Fruit fly (Drosophila melanogaster): ENCODE results near the gene CG6179.
A peak's percentile ranks its signal among the peaks of the same experiment; 100 is the strongest.

CG6179 gene

DNA sequence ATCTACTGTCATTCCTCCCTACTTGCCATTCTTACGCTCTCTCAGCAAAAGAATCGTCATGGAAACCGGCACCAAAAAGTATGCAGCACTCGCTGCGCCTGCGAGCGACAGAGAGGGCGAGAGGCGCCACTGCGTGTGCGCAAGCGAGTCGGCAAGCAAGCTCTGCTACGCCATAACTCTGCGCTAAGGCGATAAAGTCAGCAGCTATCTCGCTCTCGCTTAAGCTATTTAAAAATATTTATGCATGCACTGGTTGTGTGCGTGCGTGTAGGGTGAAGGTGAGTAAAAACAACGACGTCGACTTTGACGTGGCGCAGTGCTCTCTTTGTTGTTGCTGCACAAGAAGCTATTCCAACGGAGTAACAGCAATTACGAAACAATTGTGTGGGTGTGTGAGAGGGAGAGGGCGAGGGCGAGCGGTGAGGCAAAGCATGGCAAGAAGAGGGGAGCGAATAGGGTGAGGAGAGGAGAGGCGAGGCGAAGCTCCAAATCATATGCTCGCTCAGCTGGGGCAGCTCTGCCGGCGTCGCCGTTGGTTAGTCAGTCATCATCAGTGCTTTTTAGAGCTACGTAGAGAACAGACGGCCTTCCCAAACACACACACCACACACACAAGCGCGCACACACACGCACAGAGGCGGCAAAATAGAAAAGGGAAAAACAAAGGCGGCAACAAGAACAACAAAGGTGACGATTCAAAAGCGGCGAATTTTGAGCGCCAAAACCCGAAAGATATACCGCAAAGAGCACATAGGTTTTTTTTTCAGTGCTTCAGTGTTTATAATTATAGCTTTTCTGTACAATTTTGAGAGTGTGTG is 13.6 kb upstream of the CG6179 start, which contains the start of gene CrebB (continued):
- no peak for TF ChIP-seq lab (GFP tag; optimal IDR thresholded peaks at IDR 0.05)
- TF ChIP-seq gsb-n (tag; optimal IDR thresholded peaks at IDR 0.05): no peak
- TF ChIP-seq lmd (GFP tag; IDR thresholded peaks at IDR 0.05): peak; percentile 74
- TF ChIP-seq inv (GFP tag; IDR thresholded peaks at IDR 0.05; ENCODE audit: partially characterized antibody): 0 out of 2 replicates have a peak, but pooled peaks have one; percentile 28
- TF ChIP-seq CG3838 (GFP tag; optimal IDR thresholded peaks at IDR 0.05): no peak
- no peak for TF ChIP-seq CG33213 (GFP tag; optimal IDR thresholded peaks at IDR 0.05)
- TF ChIP-seq wdn (GFP tag; IDR thresholded peaks at IDR 0.05): 0 out of 2 replicates have a peak, but pooled peaks have one; percentile 5
- no peak for TF ChIP-seq Sox100B (GFP tag; optimal IDR thresholded peaks at IDR 0.05)
- 0 out of 3 replicates have a peak, but pooled peaks have one; percentile 23 for TF ChIP-seq Optix (GFP tag; IDR thresholded peaks at IDR 0.05)
- TF ChIP-seq CG13287 (GFP tag; IDR thresholded peaks at IDR 0.05; ENCODE audit: partially characterized antibody): peak; percentile 60
- TF ChIP-seq vfl (GFP tag; optimal IDR thresholded peaks at IDR 0.05): peak; percentile 30
- TF ChIP-seq CG7357 (GFP tag; IDR thresholded peaks at IDR 0.05): no peak
- no peak for TF ChIP-seq CG8765 (GFP tag; IDR thresholded peaks at IDR 0.05)
- TF ChIP-seq sob (GFP tag; IDR thresholded peaks at IDR 0.05): peak; percentile 45
- TF ChIP-seq pho (GFP tag; optimal IDR thresholded peaks at IDR 0.05): no peak
- TF ChIP-seq Ada2b (GFP tag; IDR thresholded peaks at IDR 0.05): peak; percentile 42; the same call in 1 of the 2 replicates
- no peak for TF ChIP-seq CG1647 (GFP tag; optimal IDR thresholded peaks at IDR 0.05)
- no peak for TF ChIP-seq CG3407 (GFP tag; optimal IDR thresholded peaks at IDR 0.05)
- TF ChIP-seq CG9817 (tag; optimal IDR thresholded peaks at IDR 0.05): peak; percentile 21
- peak; percentile 70 for TF ChIP-seq zf30C (GFP tag; optimal IDR thresholded peaks at IDR 0.05)
- no peak for TF ChIP-seq Awh (GFP tag; IDR thresholded peaks at IDR 0.05)
- TF ChIP-seq Poxn (GFP tag; IDR thresholded peaks at IDR 0.05): no peak
- no peak for TF ChIP-seq ap (GFP tag; IDR thresholded peaks at IDR 0.05)
- no peak for TF ChIP-seq Dll (GFP tag; IDR thresholded peaks at IDR 0.05; ENCODE audit: partially characterized antibody)
- no peak for TF ChIP-seq tup (GFP tag; optimal IDR thresholded peaks at IDR 0.05)
- no peak for TF ChIP-seq dati (GFP tag; IDR thresholded peaks at IDR 0.05)
- no peak for TF ChIP-seq jigr1 (GFP tag; IDR thresholded peaks at IDR 0.05)
- TF ChIP-seq CG13123 (GFP tag; optimal IDR thresholded peaks at IDR 0.05): no peak
- peak; percentile 84 for TF ChIP-seq CG34376 (GFP tag; optimal IDR thresholded peaks at IDR 0.05)
- peak; percentile 7 for TF ChIP-seq ind (GFP tag; optimal IDR thresholded peaks at IDR 0.05)
- TF ChIP-seq CG13424 (tag; optimal IDR thresholded peaks at IDR 0.05): no peak
- TF ChIP-seq gcm (GFP tag; optimal IDR thresholded peaks at IDR 0.05): no peak
- TF ChIP-seq CG5180 (GFP tag; optimal IDR thresholded peaks at IDR 0.05): no peak
- no peak for TF ChIP-seq Atf-2 (GFP tag; optimal IDR thresholded peaks at IDR 0.05)
- TF ChIP-seq CG15073 (GFP tag; optimal IDR thresholded peaks at IDR 0.05): no peak
- no peak for TF ChIP-seq CG12236 (GFP tag; optimal IDR thresholded peaks at IDR 0.05)
- TF ChIP-seq CG14441 (GFP tag; IDR thresholded peaks at IDR 0.05): peak; percentile 60
- peak; percentile 91 for TF ChIP-seq GATAe (GFP tag; conservative IDR thresholded peaks at IDR 0.05)
- no peak for TF ChIP-seq stc (GFP tag; IDR thresholded peaks at IDR 0.05)
- TF ChIP-seq org-1 (GFP tag; optimal IDR thresholded peaks at IDR 0.05): no peak
- no peak for TF ChIP-seq Gsc (GFP tag; IDR thresholded peaks at IDR 0.05)
- TF ChIP-seq CG3726 (GFP tag; IDR thresholded peaks at IDR 0.05): 0 out of 3 replicates have a peak, but pooled peaks have one; percentile 9
- no peak for TF ChIP-seq kah (GFP tag; optimal IDR thresholded peaks at IDR 0.05)
- TF ChIP-seq Fer3 (tag; optimal IDR thresholded peaks at IDR 0.05): peak; percentile 31
- peak; percentile 7 to 35 for TF ChIP-seq dpn (GFP tag; optimal IDR thresholded peaks at IDR 0.05)
- peak; percentile 4 for TF ChIP-seq fu2 (GFP tag; optimal IDR thresholded peaks at IDR 0.05)
- peak; percentile 91 for TF ChIP-seq Med (GFP tag)
- peak; percentile 75 for TF ChIP-seq exex (tag; optimal IDR thresholded peaks at IDR 0.05)
- TF ChIP-seq CG16779 (GFP tag; IDR thresholded peaks at IDR 0.05): no peak
- no peak for TF ChIP-seq CG11456 (GFP tag; IDR thresholded peaks at IDR 0.05)
